Fruit fly (Drosophila melanogaster) whole organism, embryonic: ENCODE data around the gene Tim17a2.
A peak's percentile ranks its signal among the peaks of the same experiment; 100 is the strongest.

Experiments
- Blimp-1 ChIP-seq: fragments of 200-800 bp; sonication (Bioruptor generic); optimal IDR thresholded peaks from 3 replicates; lab custom pipeline; 2018; ENCODE audit warnings: missing biosample characterization, missing genetic modification characterization, mild to moderate bottlenecking, moderate library complexity, missing genetic modification reagents
- CG10654 ChIP-seq: fragments of 200-800 bp; sonication (Bioruptor generic); optimal IDR thresholded peaks from 2 replicates; lab custom pipeline; 2016; ENCODE audit warnings: missing biosample characterization, missing genetic modification characterization
- CG11696 ChIP-seq: fragments of 200-800 bp; sonication (Bioruptor generic); IDR thresholded peaks from 2 replicates; pipeline ENCODE4 v1.3.6; 2022; ENCODE audit warnings: missing biosample characterization, missing genetic modification characterization
- CG12104 ChIP-seq: fragments of 200-800 bp; sonication (Bioruptor generic); optimal IDR thresholded peaks from 3 replicates; lab custom pipeline; 2016; ENCODE audit warnings: missing biosample characterization, missing genetic modification characterization
- CG12391 ChIP-seq: fragments of 200-800 bp; sonication (Bioruptor generic); optimal IDR thresholded peaks from 3 replicates; lab custom pipeline; 2018; ENCODE audit warnings: missing biosample characterization, mild to moderate bottlenecking, missing genetic modification characterization, moderate library complexity
- CG12769 ChIP-seq: fragments of 200-800 bp; sonication (Bioruptor generic); optimal IDR thresholded peaks from 2 replicates; lab custom pipeline; 2019; ENCODE audit warnings: missing biosample characterization, mild to moderate bottlenecking, missing genetic modification characterization, moderate library complexity
- CG14050 ChIP-seq: fragments of 200-800 bp; sonication (Bioruptor generic); IDR thresholded peaks from 3 replicates; pipeline ENCODE4 v1.3.6; 2022; ENCODE audit warnings: missing biosample characterization, missing genetic modification characterization
- CG1647 ChIP-seq: fragments of 200-800 bp; sonication (Bioruptor generic); optimal IDR thresholded peaks from 3 replicates; lab custom pipeline; 2016; ENCODE audit warnings: missing biosample characterization, missing genetic modification characterization
- CG17186 ChIP-seq: fragments of 200-800 bp; sonication (Bioruptor generic); optimal IDR thresholded peaks from 3 replicates; lab custom pipeline; 2017; ENCODE audit warnings: missing biosample characterization, missing genetic modification reagents, missing genetic modification characterization
- CG18011 ChIP-seq: fragments of 200-800 bp; sonication (Bioruptor generic); optimal IDR thresholded peaks from 2 replicates; lab custom pipeline; 2017; ENCODE audit warnings: missing biosample characterization, missing genetic modification characterization, mild to moderate bottlenecking, moderate library complexity, missing genotype
- CG2120 ChIP-seq: fragments of 200-800 bp; sonication (Bioruptor generic); optimal IDR thresholded peaks from 3 replicates; lab custom pipeline; 2016; ENCODE audit warnings: missing biosample characterization, missing genetic modification characterization
- CG2712 ChIP-seq: fragments of 200-800 bp; optimal IDR thresholded peaks from 3 replicates; lab custom pipeline; 2019; ENCODE audit warnings: missing biosample characterization, mild to moderate bottlenecking, missing genetic modification characterization, moderate library complexity
- CG30431 ChIP-seq: fragments of 200-800 bp; sonication (Bioruptor generic); optimal IDR thresholded peaks from 2 replicates; lab custom pipeline; 2017; ENCODE audit warnings: missing biosample characterization, missing genetic modification characterization
- CG3838 ChIP-seq: fragments of 200-800 bp; sonication (Bioruptor generic); optimal IDR thresholded peaks from 3 replicates; lab custom pipeline; 2016; ENCODE audit warnings: missing biosample characterization, missing genetic modification characterization
- CG5245 ChIP-seq: fragments of 200-800 bp; sonication (Bioruptor generic); optimal IDR thresholded peaks from 3 replicates; lab custom pipeline; 2016; ENCODE audit warnings: missing biosample characterization, missing genetic modification characterization
- CG7372 ChIP-seq: fragments of 200-800 bp; sonication (Bioruptor generic); IDR thresholded peaks from 2 replicates; pipeline ENCODE4 v1.3.6; 2022; ENCODE audit warnings: missing biosample characterization, missing genetic modification characterization
- CG7839 ChIP-seq: fragments of 200-800 bp; sonication (Bioruptor generic); optimal IDR thresholded peaks from 3 replicates; lab custom pipeline; 2018; ENCODE audit warnings: missing biosample characterization, mild to moderate bottlenecking, missing genetic modification characterization, moderate library complexity
- CG8281 ChIP-seq: fragments of 200-800 bp; sonication (Bioruptor generic); optimal IDR thresholded peaks from 2 replicates; lab custom pipeline; 2018; ENCODE audit warnings: missing biosample characterization, mild to moderate bottlenecking, missing genetic modification characterization, moderate library complexity
- CG8290 ChIP-seq, 3 experiments: fragments of 200-800 bp; sonication (Bioruptor generic); optimal IDR thresholded peaks; 2 replicates each; lab custom pipeline; 2016 to 2019; ENCODE audit warnings: missing biosample characterization in 3 of 3, missing genetic modification characterization in 3 of 3, mild to moderate bottlenecking in 2 of 3, moderate library complexity in 1 of 3
- CG8388 ChIP-seq: fragments of 200-800 bp; sonication (Bioruptor generic); optimal IDR thresholded peaks from 2 replicates; lab custom pipeline; 2019; ENCODE audit warnings: missing biosample characterization, mild to moderate bottlenecking, missing genetic modification characterization, moderate library complexity
- CG8924 ChIP-seq: fragments of 200-800 bp; optimal IDR thresholded peaks from 3 replicates; lab custom pipeline; 2019; ENCODE audit warnings: missing biosample characterization, mild to moderate bottlenecking, missing genetic modification characterization, moderate library complexity
- CkIIα-i1 ChIP-seq: fragments of 200-800 bp; sonication (Bioruptor generic); IDR thresholded peaks from 2 replicates; pipeline ENCODE4 v1.3.6; 2022; ENCODE audit warnings: missing biosample characterization, missing genetic modification characterization
- Dbx ChIP-seq: fragments of 200-800 bp; sonication (Bioruptor generic); IDR thresholded peaks from 3 replicates; pipeline ENCODE4 v1.3.6; 2022; ENCODE audit warnings: missing biosample characterization, missing genetic modification characterization
- Doc2 ChIP-seq: fragments of 200-800 bp; sonication (Bioruptor generic); IDR thresholded peaks from 2 replicates; pipeline ENCODE4 v1.3.6; 2022; ENCODE audit warnings: missing biosample characterization, missing genetic modification characterization
- Jarid2 ChIP-seq: fragments of 200-800 bp; sonication (Bioruptor generic); optimal IDR thresholded peaks from 3 replicates; lab custom pipeline; 2017; ENCODE audit warnings: mild to moderate bottlenecking, missing biosample characterization, missing genetic modification reagents, missing genetic modification characterization
- Oaz ChIP-seq: fragments of 200-800 bp; sonication (Bioruptor generic); IDR thresholded peaks from 2 replicates; pipeline ENCODE4 v1.3.6; 2022; ENCODE audit warnings: missing biosample characterization, missing genetic modification characterization
- Sox100B ChIP-seq: fragments of 200-800 bp; sonication (Bioruptor generic); optimal IDR thresholded peaks from 3 replicates; lab custom pipeline; 2018; ENCODE audit warnings: missing biosample characterization, mild to moderate bottlenecking, missing genetic modification characterization
- Spps ChIP-seq: fragments of 200-800 bp; sonication (Bioruptor generic); optimal IDR thresholded peaks from 2 replicates; lab custom pipeline; 2018; ENCODE audit warnings: missing biosample characterization, mild to moderate bottlenecking, missing genetic modification characterization
- Sry-δ ChIP-seq: fragments of 200-800 bp; sonication (Bioruptor generic); optimal IDR thresholded peaks from 2 replicates; lab custom pipeline; 2016; ENCODE audit warnings: missing biosample characterization, missing genetic modification characterization
- ap ChIP-seq: fragments of 200-800 bp; sonication (Bioruptor generic); IDR thresholded peaks from 2 replicates; pipeline ENCODE4 v1.3.6; 2022; ENCODE audit warnings: missing biosample characterization, missing genetic modification characterization
- ato ChIP-seq: fragments of 200-800 bp; sonication (Bioruptor generic); IDR thresholded peaks from 2 replicates; pipeline ENCODE4 v1.3.6; 2022; ENCODE audit warnings: missing biosample characterization, missing genetic modification characterization; ENCODE audit not compliant: partially characterized antibody
- cg ChIP-seq: fragments of 200-800 bp; sonication (Bioruptor generic); optimal IDR thresholded peaks from 3 replicates; lab custom pipeline; 2019; ENCODE audit warnings: missing biosample characterization, mild to moderate bottlenecking, missing genetic modification characterization, moderate library complexity
- chinmo ChIP-seq: fragments of 200-800 bp; sonication (Bioruptor generic); IDR thresholded peaks from 4 replicates; pipeline ENCODE4 v1.3.6; 2022; ENCODE audit warnings: missing biosample characterization, missing genetic modification characterization; ENCODE audit not compliant: partially characterized antibody
- dimm ChIP-seq: fragments of 200-800 bp; sonication (Bioruptor generic); IDR thresholded peaks from 2 replicates; pipeline ENCODE4 v1.3.6; 2022; ENCODE audit warnings: missing biosample characterization, missing genetic modification characterization
- h ChIP-seq: fragments of >200 bp; optimal IDR thresholded peaks from 2 replicates; lab custom pipeline; 2017
- insv ChIP-seq, 2 experiments: fragments of 200-800 bp; sonication (Bioruptor generic); optimal IDR thresholded peaks; 3 replicates each; lab custom pipeline; 2016 to 2018; ENCODE audit warnings: missing biosample characterization in 2 of 2, missing genetic modification characterization in 2 of 2
- inv ChIP-seq: fragments of 200-800 bp; sonication (Bioruptor generic); IDR thresholded peaks from 2 replicates; pipeline ENCODE4 v1.3.6; 2022; ENCODE audit warnings: missing biosample characterization, missing genetic modification characterization; ENCODE audit not compliant: partially characterized antibody
- lab ChIP-seq: fragments of 200-800 bp; sonication (Bioruptor generic); optimal IDR thresholded peaks from 3 replicates; lab custom pipeline; 2017; ENCODE audit warnings: missing biosample characterization, missing genetic modification characterization, mild to moderate bottlenecking, moderate library complexity, missing genetic modification reagents
- nerfin-1 ChIP-seq: fragments of 200-800 bp; sonication (Bioruptor generic); optimal IDR thresholded peaks from 3 replicates; lab custom pipeline; 2019; ENCODE audit warnings: missing biosample characterization, mild to moderate bottlenecking, missing genetic modification characterization, moderate library complexity
- pb ChIP-seq: fragments of 200-800 bp; sonication (Bioruptor generic); optimal IDR thresholded peaks from 3 replicates; lab custom pipeline; 2016; ENCODE audit warnings: missing biosample characterization, missing genetic modification characterization
- pnt ChIP-seq: fragments of 200-800 bp; sonication (Bioruptor generic); optimal IDR thresholded peaks from 3 replicates; lab custom pipeline; 2016; ENCODE audit warnings: missing biosample characterization, missing genetic modification characterization
- salm ChIP-seq: fragments of 200-800 bp; sonication (Bioruptor generic); optimal IDR thresholded peaks from 2 replicates; lab custom pipeline; 2018; ENCODE audit warnings: missing biosample characterization, mild to moderate bottlenecking, missing genetic modification characterization
- schlank ChIP-seq: fragments of 200-800 bp; sonication (Bioruptor generic); optimal IDR thresholded peaks from 2 replicates; lab custom pipeline; 2018; ENCODE audit warnings: missing biosample characterization, mild to moderate bottlenecking, missing genetic modification characterization
- slou ChIP-seq: fragments of 200-800 bp; sonication (Bioruptor generic); optimal IDR thresholded peaks from 3 replicates; lab custom pipeline; 2016; ENCODE audit warnings: missing biosample characterization, missing genetic modification characterization
- sob ChIP-seq: fragments of 200-800 bp; sonication (Bioruptor generic); IDR thresholded peaks from 2 replicates; pipeline ENCODE4 v1.3.6; 2022; ENCODE audit warnings: missing biosample characterization, missing genetic modification characterization
- tgo ChIP-seq: fragments of 200-800 bp; sonication (Bioruptor generic); IDR thresholded peaks from 3 replicates; pipeline ENCODE4 v1.3.6; 2022; ENCODE audit warnings: missing biosample characterization, missing genetic modification characterization
- usp ChIP-seq: fragments of >200 bp; optimal IDR thresholded peaks from 2 replicates; lab custom pipeline; 2017; ENCODE audit warnings: missing biosample characterization, missing genetic modification characterization
- zf30C ChIP-seq: fragments of 200-800 bp; sonication (Bioruptor generic); optimal IDR thresholded peaks from 3 replicates; lab custom pipeline; 2018; ENCODE audit warnings: missing biosample characterization, mild to moderate bottlenecking, missing genetic modification characterization
- zfh1 ChIP-seq: fragments of 200-800 bp; sonication (Bioruptor generic); IDR thresholded peaks from 3 replicates; pipeline ENCODE4 v1.3.6; 2022; ENCODE audit warnings: missing biosample characterization, missing genetic modification characterization

The Tim17a2 gene

DNA sequence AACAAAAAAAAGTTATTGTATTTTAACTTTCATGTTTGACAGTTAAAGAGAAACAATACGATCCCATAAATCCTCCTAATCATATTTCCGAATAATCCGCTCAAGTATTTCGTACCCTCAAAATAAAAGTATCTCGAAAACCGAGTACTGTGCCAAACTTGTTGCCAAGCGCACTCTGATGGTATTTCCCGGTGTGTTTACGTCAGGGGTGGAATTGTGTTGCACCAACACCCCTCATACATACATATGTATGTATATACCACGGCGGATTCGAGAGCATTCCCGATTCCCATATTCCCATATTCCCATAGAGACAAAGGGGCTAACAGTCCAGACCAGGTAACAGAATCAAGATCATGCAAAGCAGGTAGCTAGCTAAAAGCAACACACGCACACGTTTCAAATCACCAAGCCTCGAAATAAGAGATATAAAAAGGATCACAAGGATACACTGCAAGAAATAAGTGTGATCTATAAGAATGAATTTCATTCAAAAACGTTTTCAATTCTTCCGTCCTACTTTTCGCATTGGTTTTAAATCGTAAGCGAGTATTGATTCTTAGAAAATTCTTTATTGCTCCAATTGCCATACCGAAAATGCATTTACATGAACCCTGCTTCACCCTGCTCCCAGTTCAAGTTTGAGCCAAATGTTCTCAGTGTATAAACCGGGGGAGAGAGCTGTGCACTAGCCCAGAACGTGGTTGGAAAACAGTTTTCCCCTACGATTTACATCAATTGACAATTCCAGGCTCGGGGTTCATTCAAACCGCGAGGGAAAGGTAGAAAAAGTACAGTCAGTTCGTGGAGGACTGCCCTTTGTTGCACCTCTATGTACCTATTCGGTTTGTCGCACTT lies 50.4 kb downstream of the Tim17a2 start (continued):
- TF ChIP-seq salm (tag; lab: Kevin White, UChicago) = peak; percentile 22
- TF ChIP-seq zfh1 (GFP tag; lab: Robert Waterston, UW) = peak; percentile 92
- TF ChIP-seq CG12769 (tag; lab: Kevin White, UChicago) = no peak
- TF ChIP-seq CG2712 (tag; lab: Kevin White, UChicago) = peak; percentile 95
- peak; percentile 24; the same call in 1 of the 3 replicates for TF ChIP-seq CG14050 (GFP tag; lab: Robert Waterston, UW)
- TF ChIP-seq ap = peak; percentile 40; the same call in 1 of the 2 replicates
- TF ChIP-seq CG17186 (GFP tag; lab: Kevin White, UChicago) = peak; percentile 14
- peak; percentile 100 for TF ChIP-seq zf30C (GFP tag; lab: Kevin White, UChicago)
- peak; percentile 56 for TF ChIP-seq Sox100B (GFP tag; lab: Kevin White, UChicago)
- no peak for TF ChIP-seq slou (GFP tag; lab: Kevin White, UChicago)
- peak; percentile 89 for TF ChIP-seq pnt (GFP tag; lab: Kevin White, UChicago)
- TF ChIP-seq Spps = peak; percentile 84
- TF ChIP-seq CG8924 (tag; lab: Kevin White, UChicago) = peak; percentile 89
- peak; percentile 52 for TF ChIP-seq CG10654
- peak; percentile 82 for TF ChIP-seq CG8388
- no peak for TF ChIP-seq CG11696 (GFP tag; lab: Robert Waterston, UW)
- TF ChIP-seq Oaz (GFP tag; lab: Robert Waterston, UW) = no peak
- no peak for TF ChIP-seq schlank (tag; lab: Kevin White, UChicago)
- TF ChIP-seq CG7839 (tag; lab: Kevin White, UChicago) = peak; percentile 74
- TF ChIP-seq usp (GFP tag; lab: Kevin White, UChicago) = no peak
- TF ChIP-seq CG2120 = no peak
- TF ChIP-seq CG8290 (GFP tag; optimal IDR thresholded peaks at IDR 0.05; lab: Kevin White, UChicago) = peak; percentile 85
- peak in 1 of 2 experiments; percentile 72 for TF ChIP-seq CG8290 (tag; optimal IDR thresholded peaks at IDR 0.05; lab: Kevin White, UChicago)
- peak; percentile 24 for TF ChIP-seq CG8281 (tag; lab: Kevin White, UChicago)
- no peak for TF ChIP-seq CG18011 (GFP tag; lab: Kevin White, UChicago)
- peak; percentile 32; the same call in 1 of the 3 replicates for TF ChIP-seq tgo
- TF ChIP-seq h (lab: Kevin White, UChicago) = no peak
- peak; percentile 87 for TF ChIP-seq CG12391 (tag; lab: Kevin White, UChicago)
- TF ChIP-seq CkIIα-i1 (GFP tag; lab: Robert Waterston, UW) = no peak
- TF ChIP-seq dimm = no peak
- no peak for TF ChIP-seq sob (GFP tag; lab: Robert Waterston, UW)
- TF ChIP-seq Doc2 = no peak
- peak; percentile 51 for TF ChIP-seq CG1647 (GFP tag; lab: Kevin White, UChicago)
- TF ChIP-seq CG12104 = peak; percentile 37
- TF ChIP-seq ato (GFP tag; lab: Robert Waterston, UW) = no peak
- peak; percentile 80 for TF ChIP-seq CG30431 (GFP tag; lab: Kevin White, UChicago)
- TF ChIP-seq nerfin-1 = peak; percentile 96
- TF ChIP-seq cg (GFP tag; lab: Kevin White, UChicago) = peak; percentile 32
- TF ChIP-seq insv (GFP tag; optimal IDR thresholded peaks at IDR 0.05; lab: Kevin White, UChicago) = peak in 1 of 2 experiments; percentile 48
- no peak for TF ChIP-seq CG7372 (GFP tag; lab: Robert Waterston, UW)
- no peak for TF ChIP-seq Dbx (GFP tag; lab: Robert Waterston, UW)
- no peak for TF ChIP-seq chinmo
- no peak for TF ChIP-seq CG3838 (GFP tag; lab: Kevin White, UChicago)
- peak; percentile 69 for TF ChIP-seq Blimp-1 (GFP tag; lab: Kevin White, UChicago)
- TF ChIP-seq Sry-δ (GFP tag; lab: Kevin White, UChicago) = peak; percentile 38
- TF ChIP-seq Jarid2 = peak; percentile 13
- TF ChIP-seq pb (GFP tag; lab: Kevin White, UChicago) = peak; percentile 74
- peak; percentile 52 for TF ChIP-seq CG5245 (GFP tag; lab: Kevin White, UChicago)
- no peak for TF ChIP-seq inv
- TF ChIP-seq lab (GFP tag; lab: Kevin White, UChicago) = peak; percentile 10
